Fruit fly (Drosophila melanogaster) whole organism, adult: ENCODE data around the gene CG17026.

Experiments used
- CG11617 ChIP-seq: fragments of 200-800 bp; sonication (Bioruptor generic); optimal IDR thresholded peaks from 2 replicates; lab custom pipeline; 2017; ENCODE audit warnings: mild to moderate bottlenecking, missing biosample characterization, missing genetic modification reagents, missing genetic modification characterization
- CG12768 ChIP-seq: fragments of 200-800 bp; sonication (Bioruptor generic); optimal IDR thresholded peaks from 2 replicates; lab custom pipeline; 2017; ENCODE audit warnings: missing biosample characterization, missing genetic modification characterization, mild to moderate bottlenecking, moderate library complexity, missing genetic modification reagents
- CG14711 ChIP-seq: fragments of 200-800 bp; sonication (Bioruptor generic); optimal IDR thresholded peaks from 2 replicates; lab custom pipeline; 2018; ENCODE audit warnings: missing biosample characterization, mild to moderate bottlenecking, missing genetic modification characterization, moderate library complexity
- CG1620 ChIP-seq: fragments of 200-800 bp; sonication (Bioruptor generic); optimal IDR thresholded peaks from 2 replicates; lab custom pipeline; 2016; ENCODE audit warnings: missing biosample characterization, missing genetic modification characterization
- CG33017 ChIP-seq: fragments of 200-800 bp; sonication (Bioruptor generic); optimal IDR thresholded peaks from 2 replicates; lab custom pipeline; 2018; ENCODE audit warnings: missing biosample characterization, mild to moderate bottlenecking, missing genetic modification characterization, moderate library complexity
- CG5204 ChIP-seq: fragments of 200-800 bp; sonication (Bioruptor generic); optimal IDR thresholded peaks from 2 replicates; lab custom pipeline; 2016; ENCODE audit warnings: missing biosample characterization, missing genetic modification characterization
- CG7045 ChIP-seq: fragments of 200-800 bp; sonication (Bioruptor generic); optimal IDR thresholded peaks from 2 replicates; lab custom pipeline; 2017; ENCODE audit warnings: missing biosample characterization, mild to moderate bottlenecking, missing genetic modification characterization
- CG7101 ChIP-seq: fragments of 200-800 bp; sonication (Bioruptor generic); optimal IDR thresholded peaks from 2 replicates; lab custom pipeline; 2018; ENCODE audit warnings: missing biosample characterization, mild to moderate bottlenecking, missing genetic modification characterization, moderate library complexity
- Clk ChIP-seq: fragments of 200-800 bp; sonication (Bioruptor generic); optimal IDR thresholded peaks from 2 replicates; lab custom pipeline; 2017; ENCODE audit warnings: missing biosample characterization, missing genetic modification characterization
- Crg-1 ChIP-seq: fragments of 200-800 bp; sonication (Bioruptor generic); optimal IDR thresholded peaks from 2 replicates; lab custom pipeline; 2016; ENCODE audit warnings: missing biosample characterization, missing genetic modification characterization
- Hr96 ChIP-seq: fragments of 200-800 bp; sonication (Bioruptor generic); optimal IDR thresholded peaks from 2 replicates; lab custom pipeline; 2016; ENCODE audit warnings: missing biosample characterization, missing genetic modification characterization
- Mnt ChIP-seq: fragments of 200-800 bp; sonication (Bioruptor generic); optimal IDR thresholded peaks from 2 replicates; lab custom pipeline; 2016; ENCODE audit warnings: missing biosample characterization, mild to moderate bottlenecking, missing genetic modification characterization
- bab1 ChIP-seq: fragments of 200-800 bp; sonication (Bioruptor generic); optimal IDR thresholded peaks from 3 replicates; lab custom pipeline; 2019; ENCODE audit warnings: missing biosample characterization, mild to moderate bottlenecking, missing genetic modification characterization, moderate library complexity
- cic ChIP-seq: fragments of 200-800 bp; sonication (Bioruptor generic); optimal IDR thresholded peaks from 2 replicates; lab custom pipeline; 2017; ENCODE audit warnings: missing biosample characterization, mild to moderate bottlenecking, missing genetic modification characterization, moderate library complexity
- cnc ChIP-seq, 2 experiments: fragments of >200 bp; optimal IDR thresholded peaks; 2 replicates each; lab custom pipeline; 2017
- kay ChIP-seq: fragments of 200-800 bp; sonication (Bioruptor generic); peaks from one replicate; lab custom pipeline; 2016; ENCODE audit warnings: missing biosample characterization, missing genetic modification characterization, borderline replicate concordance
- ovo ChIP-seq: fragments of 200-800 bp; sonication (Bioruptor generic); optimal IDR thresholded peaks from 2 replicates; lab custom pipeline; 2016; ENCODE audit warnings: missing biosample characterization, missing genetic modification characterization
- pad ChIP-seq: fragments of 200-800 bp; sonication (Bioruptor generic); optimal IDR thresholded peaks from 3 replicates; lab custom pipeline; 2017; ENCODE audit warnings: missing biosample characterization, missing genetic modification characterization, mild to moderate bottlenecking, moderate library complexity, missing genetic modification reagents
- tj ChIP-seq: fragments of 200-800 bp; sonication (Bioruptor generic); optimal IDR thresholded peaks from 3 replicates; lab custom pipeline; 2017; ENCODE audit warnings: missing biosample characterization, mild to moderate bottlenecking, missing genetic modification characterization, moderate library complexity
- toe ChIP-seq: fragments of 200-800 bp; sonication (Bioruptor generic); optimal IDR thresholded peaks from 2 replicates; lab custom pipeline; 2016; ENCODE audit warnings: missing biosample characterization, missing genetic modification characterization

The CG17026 gene

DNA sequence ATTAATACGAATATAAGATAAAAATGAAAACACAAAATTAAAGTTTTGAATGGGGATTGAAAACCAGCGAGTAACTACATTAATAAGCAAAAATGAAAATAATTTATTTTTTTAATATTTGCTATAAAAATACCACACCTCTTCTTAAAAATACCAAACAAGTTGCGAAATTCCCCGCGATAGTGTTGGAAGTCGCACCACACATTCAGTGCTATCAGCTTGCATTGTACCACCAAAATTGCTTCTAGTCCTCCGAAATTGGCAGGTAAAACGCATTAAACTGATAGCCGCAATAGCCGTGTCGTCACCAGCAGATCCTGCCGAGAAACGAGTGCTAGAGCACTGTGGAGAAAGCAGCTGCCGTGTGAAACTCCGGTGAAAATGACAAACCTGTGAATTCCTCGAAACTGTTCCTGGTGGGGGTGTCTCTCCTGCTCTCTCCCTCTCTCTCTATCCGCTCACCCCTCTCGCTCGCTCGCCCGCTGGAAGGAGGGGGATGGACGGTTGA lies 12.9 kb downstream of the CG17026 start, which contains the start of gene Hip14:
Hip14 (plus strand) TSS at position 198 of the 508 bp plus-strand sequence.
- TF ChIP-seq CG7045 (GFP tag; lab: Kevin White, UChicago): peak; percentile 12
- TF ChIP-seq CG33017: peak; percentile 16
- peak; percentile 51 for TF ChIP-seq CG11617 (GFP tag; lab: Kevin White, UChicago)
- peak; percentile 10 for TF ChIP-seq Crg-1 (GFP tag; lab: Kevin White, UChicago)
- peak; percentile 24 for TF ChIP-seq CG14711
- TF ChIP-seq pad: peak; percentile 95
- peak; percentile 25 for TF ChIP-seq CG1620
- TF ChIP-seq bab1 (GFP tag; lab: Kevin White, UChicago): peak; percentile 11
- peak; percentile 58 for TF ChIP-seq CG7101 (tag; lab: Kevin White, UChicago)
- no peak for TF ChIP-seq tj (GFP tag; lab: Kevin White, UChicago)
- no peak for TF ChIP-seq toe (GFP tag; lab: Kevin White, UChicago)
- TF ChIP-seq cic (GFP tag; lab: Kevin White, UChicago): peak; percentile 16
- TF ChIP-seq CG12768 (GFP tag; lab: Kevin White, UChicago): peak; percentile 65
- no peak for TF ChIP-seq Mnt (GFP tag; lab: Kevin White, UChicago)

DNA sequence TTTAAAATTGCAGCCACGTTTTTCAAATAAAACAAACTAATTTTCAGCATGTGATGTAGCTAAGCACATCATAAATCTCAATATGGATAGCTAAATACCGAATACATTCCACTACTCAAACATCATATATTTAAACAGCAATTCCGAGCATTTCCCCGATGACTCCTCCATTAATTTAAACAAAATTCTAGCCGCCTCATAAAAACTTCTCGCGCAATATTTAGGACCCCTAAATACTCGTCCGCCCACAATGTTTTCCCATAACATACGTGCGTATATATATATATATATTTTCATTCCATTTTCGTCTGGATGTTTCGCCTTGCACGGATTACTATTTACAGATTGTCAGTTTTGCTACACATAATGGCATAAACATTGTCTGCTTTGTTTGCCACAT lies 20.9 kb downstream of the CG17026 start:
- TF ChIP-seq cic (GFP tag; lab: Kevin White, UChicago) (no peak), Hr96 (no peak), CG14711 (no peak), ovo (GFP tag; lab: Kevin White, UChicago) (no peak), CG11617 (GFP tag; lab: Kevin White, UChicago) (no peak), Clk (GFP tag; lab: Kevin White, UChicago) (no peak), tj (GFP tag; lab: Kevin White, UChicago) (no peak), CG7101 (tag; lab: Kevin White, UChicago) (no peak), Mnt (GFP tag; lab: Kevin White, UChicago) (no peak), CG1620 (no peak), CG12768 (GFP tag; lab: Kevin White, UChicago) (no peak), toe (GFP tag; lab: Kevin White, UChicago) (no peak), CG33017 (no peak), pad (no peak)

DNA sequence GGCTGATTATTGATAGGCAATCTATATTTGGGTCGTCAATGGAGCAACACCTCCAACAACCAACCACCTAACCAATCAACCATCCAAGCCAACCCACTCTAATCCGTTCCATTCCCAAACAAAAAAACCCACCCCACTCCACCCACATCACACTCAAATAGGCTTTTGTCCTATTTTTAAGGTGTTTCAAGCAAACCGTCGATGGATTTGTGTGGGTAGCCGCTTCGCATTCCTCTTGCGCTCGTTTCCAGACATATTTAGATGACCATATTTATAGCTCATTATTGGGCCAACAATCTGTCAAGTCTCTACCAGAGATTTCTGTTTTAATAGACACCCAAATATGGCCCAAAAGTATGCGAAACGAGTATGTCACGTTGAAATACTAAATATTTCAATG lies 23.0 kb downstream of the CG17026 start:
- TF ChIP-seq Crg-1 (GFP tag; lab: Kevin White, UChicago): no peak
- TF ChIP-seq kay (GFP tag; lab: Kevin White, UChicago): no peak
- TF ChIP-seq toe (GFP tag; lab: Kevin White, UChicago): no peak
- no peak for TF ChIP-seq CG7045 (GFP tag; lab: Kevin White, UChicago)
- no peak for TF ChIP-seq Clk (GFP tag; lab: Kevin White, UChicago)

DNA sequence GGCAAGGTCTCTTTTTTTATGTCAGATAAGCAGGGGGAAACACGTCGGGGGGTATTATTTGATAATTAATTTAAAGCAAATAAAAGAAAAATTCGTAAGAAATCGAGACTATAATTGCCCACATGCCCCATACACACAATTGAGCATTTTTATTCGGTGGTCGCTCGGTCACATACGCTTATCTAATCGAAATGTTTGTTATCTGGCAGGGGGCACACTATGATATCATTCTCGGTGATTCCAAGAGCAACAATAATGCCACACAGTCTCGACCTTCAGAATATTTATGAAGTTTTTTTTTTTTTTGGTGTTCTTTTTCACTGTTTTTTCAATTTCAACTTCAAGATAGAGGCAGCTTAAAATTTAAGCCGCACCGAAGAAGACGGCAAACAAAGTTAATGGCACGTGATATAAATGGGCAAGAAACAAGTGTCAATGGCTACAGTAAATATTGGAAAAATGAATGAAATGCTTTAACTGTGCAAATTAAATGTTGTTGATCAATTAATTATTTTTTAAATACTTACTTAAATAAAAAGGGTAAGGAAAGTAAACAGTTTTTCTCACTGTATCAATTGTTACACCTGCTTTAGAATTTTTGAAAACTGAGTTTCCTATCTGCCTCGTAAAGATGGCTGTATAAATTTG lies 24.3 kb downstream of the CG17026 start:
- TF ChIP-seq bab1 (GFP tag; lab: Kevin White, UChicago) (no peak), CG14711 (no peak), Clk (GFP tag; lab: Kevin White, UChicago) (no peak)

DNA sequence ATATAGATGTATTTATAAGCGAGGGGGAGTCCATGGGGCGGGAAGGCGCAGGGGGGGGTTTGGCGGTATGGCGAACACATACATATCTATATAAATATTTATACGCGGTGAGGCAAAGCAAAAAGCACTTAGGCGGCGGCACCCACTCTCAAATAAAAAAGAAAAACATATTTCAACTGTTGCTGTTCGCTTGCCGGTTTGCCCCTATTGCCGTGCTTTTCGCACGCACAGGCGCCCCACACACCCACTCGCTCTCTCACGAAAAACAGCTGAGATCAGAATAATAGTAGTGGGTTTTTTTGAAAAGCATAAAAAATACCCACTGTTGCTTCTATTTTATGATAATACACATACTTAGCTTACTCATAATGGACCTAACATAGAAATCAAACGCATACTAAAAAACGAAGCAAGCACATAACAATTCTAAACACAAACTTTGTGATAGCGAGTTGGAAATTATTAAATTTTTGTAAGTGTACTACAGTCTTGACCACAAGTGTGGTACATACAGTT lies 26.1 kb downstream of the CG17026 start:
- peak; percentile 91 for TF ChIP-seq CG12768 (GFP tag; lab: Kevin White, UChicago)
- TF ChIP-seq ovo (GFP tag; lab: Kevin White, UChicago): peak; percentile 75
- TF ChIP-seq kay (GFP tag; lab: Kevin White, UChicago): no peak
- TF ChIP-seq CG1620: peak; percentile 47
- peak; percentile 59 for TF ChIP-seq pad
- peak; percentile 93 for TF ChIP-seq CG33017
- TF ChIP-seq tj (GFP tag; lab: Kevin White, UChicago): peak; percentile 50
- TF ChIP-seq CG14711: peak; percentile 79
- peak; percentile 57 for TF ChIP-seq Clk (GFP tag; lab: Kevin White, UChicago)
- TF ChIP-seq CG7045 (GFP tag; lab: Kevin White, UChicago): peak; percentile 86
- TF ChIP-seq cic (GFP tag; lab: Kevin White, UChicago): peak; percentile 77
- TF ChIP-seq cnc (optimal IDR thresholded peaks at IDR 0.05; lab: Kevin White, UChicago): no peak
- TF ChIP-seq CG5204 (GFP tag; lab: Kevin White, UChicago): peak; percentile 94
- peak; percentile 80 for TF ChIP-seq CG11617 (GFP tag; lab: Kevin White, UChicago)
- peak; percentile 89 for TF ChIP-seq toe (GFP tag; lab: Kevin White, UChicago)
- TF ChIP-seq CG7101 (tag; lab: Kevin White, UChicago): peak; percentile 89
- peak; percentile 90 for TF ChIP-seq Hr96
- peak; percentile 45 for TF ChIP-seq bab1 (GFP tag; lab: Kevin White, UChicago)
- peak; percentile 57 for TF ChIP-seq Crg-1 (GFP tag; lab: Kevin White, UChicago)
- TF ChIP-seq Mnt (GFP tag; lab: Kevin White, UChicago): peak; percentile 57

DNA sequence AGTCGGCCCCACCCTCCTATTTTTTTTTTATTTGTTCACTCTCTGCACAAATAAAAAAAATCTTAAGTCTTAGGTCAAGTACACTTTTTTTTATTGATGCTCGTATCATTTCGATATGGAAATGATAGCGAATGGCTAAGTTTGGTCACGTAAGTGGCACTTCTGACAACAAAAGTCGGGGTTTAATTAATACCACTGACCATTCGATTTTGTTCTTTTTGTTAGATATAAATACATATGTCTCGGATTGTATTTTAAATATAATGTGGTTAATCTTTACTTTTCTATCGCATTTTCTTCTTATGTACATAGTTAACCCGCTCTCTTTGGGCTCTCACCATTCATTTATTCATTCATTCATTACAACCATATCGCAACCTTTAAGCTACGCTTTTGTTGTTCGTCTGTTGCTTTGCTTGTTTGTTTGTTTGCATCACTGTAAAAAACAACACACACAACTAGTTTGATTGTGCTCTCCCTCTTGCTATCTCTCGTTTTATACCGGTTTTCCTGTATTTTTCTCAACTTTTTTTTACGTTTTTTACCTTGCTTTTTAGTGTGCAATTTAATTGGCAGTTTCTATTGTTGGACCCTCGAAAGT lies 27.0 kb downstream of the CG17026 start:
- TF ChIP-seq cnc (optimal IDR thresholded peaks at IDR 0.05; lab: Kevin White, UChicago) (no peak), Clk (GFP tag; lab: Kevin White, UChicago) (no peak), pad (no peak), CG33017 (peak; percentile 79), tj (GFP tag; lab: Kevin White, UChicago) (no peak), Crg-1 (GFP tag; lab: Kevin White, UChicago) (no peak), cic (GFP tag; lab: Kevin White, UChicago) (peak; percentile 55), CG7045 (GFP tag; lab: Kevin White, UChicago) (no peak), Hr96 (peak; percentile 20), CG11617 (GFP tag; lab: Kevin White, UChicago) (peak; percentile 60), CG14711 (no peak), Mnt (GFP tag; lab: Kevin White, UChicago) (no peak), bab1 (GFP tag; lab: Kevin White, UChicago) (no peak), toe (GFP tag; lab: Kevin White, UChicago) (no peak), CG12768 (GFP tag; lab: Kevin White, UChicago) (peak; percentile 40), ovo (GFP tag; lab: Kevin White, UChicago) (peak; percentile 41), CG1620 (no peak), kay (GFP tag; lab: Kevin White, UChicago) (peak; percentile 94), CG5204 (GFP tag; lab: Kevin White, UChicago) (no peak), CG7101 (tag; lab: Kevin White, UChicago) (peak; percentile 50)
